Fruit fly (Drosophila melanogaster): Measurements from ENCODE around the gene Fkbp39.
A peak's percentile ranks its signal among the peaks of the same experiment; 100 is the strongest.

Fkbp39 gene

dm6 chr3R:15356645-15357431 lies 23.9 kb upstream of the Fkbp39 start, which contains the start of the genes Atg4b and Hibch (continued):
- no peak for TF ChIP-seq gro (GFP tag; optimal IDR thresholded peaks at IDR 0.05)
- TF ChIP-seq CG7987 (GFP tag; optimal IDR thresholded peaks at IDR 0.05): peak; percentile 55
- TF ChIP-seq CG17912 (GFP tag; optimal IDR thresholded peaks at IDR 0.05): no peak
- 0 out of 3 replicates have a peak, but pooled peaks have one; percentile 22 for TF ChIP-seq z (GFP tag; IDR thresholded peaks at IDR 0.05)
- no peak for TF ChIP-seq Optix (GFP tag; IDR thresholded peaks at IDR 0.05)
- peak; percentile 74 for TF ChIP-seq CG4730 (GFP tag; IDR thresholded peaks at IDR 0.05)
- peak; percentile 61; the same call in 1 of the 2 replicates for TF ChIP-seq Taf1 (GFP tag; IDR thresholded peaks at IDR 0.05)
- TF ChIP-seq CG2120 (GFP tag; optimal IDR thresholded peaks at IDR 0.05): peak; percentile 77
- TF ChIP-seq CG3065 (GFP tag; optimal IDR thresholded peaks at IDR 0.05): peak; percentile 53
- peak; percentile 82 for TF ChIP-seq caup (GFP tag; optimal IDR thresholded peaks at IDR 0.05; ENCODE audit: severe bottlenecking)
- peak; percentile 73; the same call in 2 of the 3 replicates for TF ChIP-seq H15 (GFP tag; IDR thresholded peaks at IDR 0.05)
- TF ChIP-seq twi (tag; optimal IDR thresholded peaks at IDR 0.05): peak; percentile 86
- TF ChIP-seq Oli (tag; optimal IDR thresholded peaks at IDR 0.05): peak; percentile 83
- no peak for TF ChIP-seq cad (GFP tag; optimal IDR thresholded peaks at IDR 0.05)
- TF ChIP-seq jigr1 (GFP tag; IDR thresholded peaks at IDR 0.05): peak; percentile 45; the same call in 1 of the 3 replicates
- peak; percentile 75 for TF ChIP-seq ssp (GFP tag; IDR thresholded peaks at IDR 0.05)
- TF ChIP-seq trem (tag; optimal IDR thresholded peaks at IDR 0.05): peak; percentile 87
- peak; percentile 81 for TF ChIP-seq HHEX (GFP tag; optimal IDR thresholded peaks at IDR 0.05)
- peak; percentile 15 for TF ChIP-seq Myb (GFP tag; optimal IDR thresholded peaks at IDR 0.05)
- TF ChIP-seq dan (GFP tag; IDR thresholded peaks at IDR 0.05): peak; percentile 57
- TF ChIP-seq CG30020 (tag; optimal IDR thresholded peaks at IDR 0.05): peak; percentile 79
- no peak for TF ChIP-seq Sox102F (GFP tag; optimal IDR thresholded peaks at IDR 0.05)
- TF ChIP-seq CG10462 (GFP tag; optimal IDR thresholded peaks at IDR 0.05): peak; percentile 57
- peak; percentile 88 for TF ChIP-seq CG3281 (GFP tag; optimal IDR thresholded peaks at IDR 0.05)
- TF ChIP-seq CG2116 (GFP tag; optimal IDR thresholded peaks at IDR 0.05): peak; percentile 69
- peak; percentile 97 for TF ChIP-seq aop (GFP tag; IDR thresholded peaks at IDR 0.05)
- TF ChIP-seq nom (GFP tag; optimal IDR thresholded peaks at IDR 0.05): peak; percentile 75
- TF ChIP-seq pros (GFP tag; optimal IDR thresholded peaks at IDR 0.05): no peak
- no peak for TF ChIP-seq NC2α (GFP tag; optimal IDR thresholded peaks at IDR 0.05)
- peak; percentile 94 for TF ChIP-seq YL-1 (GFP tag; optimal IDR thresholded peaks at IDR 0.05)
- TF ChIP-seq cato (GFP tag; optimal IDR thresholded peaks at IDR 0.05; ENCODE audit: borderline replicate concordance): peak; percentile 58
- peak; percentile 22 for TF ChIP-seq fu2 (GFP tag; optimal IDR thresholded peaks at IDR 0.05)
- TF ChIP-seq D19A (tag; optimal IDR thresholded peaks at IDR 0.05): no peak
- TF ChIP-seq MBD-R2 (GFP tag; IDR thresholded peaks at IDR 0.05): peak; percentile 87
- TF ChIP-seq sens (GFP tag): peak; percentile 3
- TF ChIP-seq TFAM (GFP tag; optimal IDR thresholded peaks at IDR 0.05): no peak
- TF ChIP-seq bbx (GFP tag; IDR thresholded peaks at IDR 0.05; ENCODE audit: partially characterized antibody): peak; percentile 39; the same call in 1 of the 2 replicates
- peak; percentile 29; the same call in 1 of the 2 replicates for TF ChIP-seq peb (GFP tag; IDR thresholded peaks at IDR 0.05)
- peak; percentile 75 for TF ChIP-seq CG14667 (GFP tag; IDR thresholded peaks at IDR 0.05)
- no peak for TF ChIP-seq Hr39 (optimal IDR thresholded peaks at IDR 0.05)
- TF ChIP-seq pzg (GFP tag; optimal IDR thresholded peaks at IDR 0.05): peak; percentile 47
- peak; percentile 77 for TF ChIP-seq CG8478 (optimal IDR thresholded peaks at IDR 0.05)
- TF ChIP-seq Deaf1 (tag; optimal IDR thresholded peaks at IDR 0.05): no peak
- no peak for TF ChIP-seq CG8089 (GFP tag; optimal IDR thresholded peaks at IDR 0.05)
- TF ChIP-seq CG17802 (tag; optimal IDR thresholded peaks at IDR 0.05): peak; percentile 23
- no peak for TF ChIP-seq emc (GFP tag; optimal IDR thresholded peaks at IDR 0.05)
- TF ChIP-seq cg (GFP tag; optimal IDR thresholded peaks at IDR 0.05): no peak
- peak; percentile 81 for TF ChIP-seq CG10267 (tag; optimal IDR thresholded peaks at IDR 0.05)
- TF ChIP-seq fd96Cb (tag; optimal IDR thresholded peaks at IDR 0.05): peak; percentile 82
- TF ChIP-seq pho (GFP tag; optimal IDR thresholded peaks at IDR 0.05): peak; percentile 46

All from whole organism, embryonic.